Worm (Caenorhabditis elegans) whole organism, early embryonic: ENCODE results near the gene sdz-37.
A peak's percentile ranks its signal among the peaks of the same experiment; 100 is the strongest.
"Not testable (repeated sequence)": the region's sequence is repeated elsewhere in the genome, so short reads cannot be mapped to it uniquely, and the experiment has no call there.

ENCODE experiments used
- B0310.2 ChIP-seq: sonication (generic microtip); optimal IDR thresholded peaks from 2 replicates; lab custom pipeline; 2016; ENCODE audit warnings: mild to moderate bottlenecking, missing genetic modification characterization, missing compliant biosample characterization
- F13C5.2 ChIP-seq: sonication (generic microtip); optimal IDR thresholded peaks from 2 replicates; lab custom pipeline; 2017; ENCODE audit warnings: mild to moderate bottlenecking, missing genetic modification characterization, inconsistent platforms, missing compliant biosample characterization
- aly-1 ChIP-seq: sonication (generic microtip); optimal IDR thresholded peaks from 2 replicates; lab custom pipeline; 2016; ENCODE audit warnings: missing genetic modification characterization, missing compliant biosample characterization
- ama-1 ChIP-seq: fragments of 150-350 bp; optimal IDR thresholded peaks from 2 replicates; lab custom pipeline; 2014
- ceh-13 ChIP-seq: fragments of 200-800 bp; sonication (Bioruptor generic); optimal IDR thresholded peaks from 2 replicates; lab custom pipeline; 2018; ENCODE audit warnings: mild to moderate bottlenecking, missing genetic modification characterization, missing compliant biosample characterization
- ceh-36 ChIP-seq: sonication (generic microtip); optimal IDR thresholded peaks from 2 replicates; lab custom pipeline; 2016; ENCODE audit warnings: missing genetic modification characterization, inconsistent platforms, missing compliant biosample characterization
- ets-7 ChIP-seq: sonication (generic microtip); optimal IDR thresholded peaks from 2 replicates; lab custom pipeline; 2016; ENCODE audit warnings: missing genotype, missing genetic modification characterization, missing compliant biosample characterization
- flt-1 ChIP-seq: fragments of 200-800 bp; sonication (Bioruptor generic); IDR thresholded peaks from 2 replicates; pipeline ENCODE4 v1.3.6; 2022; ENCODE audit warnings: missing genetic modification characterization, missing compliant biosample characterization
- hmbx-1 ChIP-seq: sonication (generic microtip); optimal IDR thresholded peaks from 2 replicates; lab custom pipeline; 2016; ENCODE audit warnings: mild to moderate bottlenecking, missing genetic modification characterization, missing compliant biosample characterization
- hmg-4 ChIP-seq: fragments of 200-800 bp; sonication (Bioruptor generic); optimal IDR thresholded peaks from 2 replicates; lab custom pipeline; 2018; ENCODE audit warnings: mild to moderate bottlenecking, missing genetic modification characterization, missing compliant biosample characterization
- hnd-1 ChIP-seq: sonication (generic microtip); optimal IDR thresholded peaks from 2 replicates; lab custom pipeline; 2016; ENCODE audit warnings: missing genetic modification characterization, missing compliant biosample characterization
- pes-1 ChIP-seq: fragments of 200-800 bp; sonication (Bioruptor generic); IDR thresholded peaks from 2 replicates; pipeline ENCODE4 v1.3.6; 2022; ENCODE audit warnings: missing genetic modification reagents, missing genetic modification characterization, missing compliant biosample characterization
- scrt-1 ChIP-seq: fragments of 200-800 bp; sonication (Bioruptor generic); IDR thresholded peaks from 2 replicates; pipeline ENCODE4 v1.3.6; 2022; ENCODE audit warnings: missing genetic modification characterization, missing compliant biosample characterization
- sea-1 ChIP-seq: fragments of 200-800 bp; sonication (Bioruptor generic); conservative IDR thresholded peaks from 2 replicates; pipeline ENCODE4 v1.3.6; 2022; ENCODE audit warnings: missing genetic modification characterization, missing compliant biosample characterization
- tbx-11 ChIP-seq: fragments of 200-800 bp; sonication (Bioruptor generic); IDR thresholded peaks from 2 replicates; pipeline ENCODE4 v1.3.6; 2022; ENCODE audit warnings: missing genetic modification characterization, missing compliant biosample characterization
- tbx-37 ChIP-seq: fragments of 200-800 bp; sonication (Bioruptor generic); conservative IDR thresholded peaks from 2 replicates; pipeline ENCODE4 v1.3.6; 2022; ENCODE audit warnings: missing genetic modification reagents, missing genetic modification characterization, missing compliant biosample characterization
- tra-4 ChIP-seq: sonication (generic microtip); optimal IDR thresholded peaks from 2 replicates; lab custom pipeline; 2017; ENCODE audit warnings: missing genetic modification characterization, missing compliant biosample characterization

The sdz-37 gene

DNA sequence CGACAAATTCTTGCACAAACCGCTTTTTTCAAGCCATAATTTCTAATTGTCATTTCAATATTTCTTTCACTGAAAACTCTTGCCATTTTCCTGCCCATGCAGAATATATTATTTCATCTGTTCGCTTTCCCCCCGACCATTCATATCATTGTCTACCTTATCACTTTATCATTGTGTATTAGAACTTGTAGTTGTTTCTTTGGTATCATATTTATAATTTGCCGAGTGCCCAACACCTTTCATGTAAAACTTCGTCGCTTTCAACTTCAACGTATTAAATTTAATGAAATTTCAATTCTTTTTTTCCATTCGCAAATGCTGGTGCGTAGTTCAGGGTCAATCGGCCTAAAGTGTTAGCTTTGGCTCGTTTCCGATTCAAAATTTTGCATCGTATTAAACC is 21.8 kb upstream of the sdz-37 start, which contains the start of gene ZK673.1:
Gene ZK673.1, plus strand, starts transcription at position 301 of the 400 bp plus-strand sequence.
- not testable (repeated sequence) for TF ChIP-seq tra-4; aly-1 (tag; lab: Kevin White, UChicago); hmg-4 (GFP tag; lab: Kevin White, UChicago)

DNA sequence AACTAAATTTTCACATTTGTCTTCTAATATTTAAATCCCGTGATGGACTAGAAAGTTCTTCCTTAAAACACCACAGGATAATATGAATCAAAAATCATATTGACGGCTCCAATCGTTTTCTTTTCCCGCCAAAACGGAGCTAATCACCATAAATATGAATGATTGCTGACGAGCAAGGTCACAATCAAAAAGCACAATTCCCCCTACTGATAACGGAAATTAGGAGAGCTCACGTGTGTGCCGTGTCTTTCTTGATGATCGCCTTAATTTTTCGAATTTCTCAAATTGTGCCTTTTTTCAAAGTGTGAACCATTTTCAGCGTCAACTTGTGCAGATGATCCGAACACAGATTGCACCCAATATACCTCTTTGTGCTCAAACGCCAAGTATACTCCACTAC is 20.8 kb upstream of the sdz-37 start:
- no peak for TF ChIP-seq ama-1 (lab: Kevin White, UChicago)
- TF ChIP-seq sea-1: no peak
- no peak for TF ChIP-seq ceh-13 (GFP tag; lab: Kevin White, UChicago)
- no peak for TF ChIP-seq B0310.2 (tag; lab: Kevin White, UChicago)
- TF ChIP-seq hnd-1 (tag; lab: Kevin White, UChicago): no peak
- no peak for TF ChIP-seq tra-4
- TF ChIP-seq scrt-1 (GFP tag; lab: Robert Waterston, UW): no peak

DNA sequence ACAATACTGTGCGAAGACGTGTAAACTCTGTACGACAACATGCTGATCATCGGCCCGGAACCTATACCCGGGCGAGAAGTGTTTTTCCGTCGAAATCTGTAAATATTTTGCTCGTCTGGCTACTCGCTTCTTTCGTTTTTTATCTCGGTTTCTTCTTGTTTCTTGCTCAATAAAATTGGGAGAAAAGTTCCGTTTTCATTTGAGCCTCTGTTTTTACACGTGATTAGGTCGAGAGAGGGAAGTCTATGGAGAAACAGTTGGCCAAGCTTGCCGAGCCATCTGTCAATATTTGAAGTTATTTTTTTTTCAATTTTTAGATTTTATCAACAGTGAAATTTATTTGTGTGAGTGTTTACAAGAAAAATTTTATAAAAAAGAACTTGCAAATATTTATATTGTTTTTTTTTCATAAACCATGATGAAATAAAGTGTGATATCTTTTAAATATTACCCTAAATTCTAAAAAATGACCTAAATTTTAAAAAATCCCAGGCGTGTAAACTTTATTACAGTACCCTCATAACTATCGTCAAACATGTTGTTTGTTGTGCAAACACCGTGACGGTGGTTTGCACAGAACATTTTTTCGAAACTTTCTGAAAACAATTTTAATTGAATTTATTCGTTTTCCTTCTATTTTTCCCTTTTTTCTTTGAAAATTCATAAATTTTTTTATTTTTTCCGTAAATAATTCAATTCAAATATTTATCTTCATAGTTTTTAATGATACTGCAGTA is 19.5 kb upstream of the sdz-37 start:
- TF ChIP-seq tra-4: no peak
- TF ChIP-seq flt-1: no peak
- no peak for TF ChIP-seq pes-1 (GFP tag; lab: Robert Waterston, UW)
- TF ChIP-seq hnd-1 (tag; lab: Kevin White, UChicago): no peak
- TF ChIP-seq B0310.2 (tag; lab: Kevin White, UChicago): no peak
- no peak for TF ChIP-seq aly-1 (tag; lab: Kevin White, UChicago)
- no peak for TF ChIP-seq scrt-1 (GFP tag; lab: Robert Waterston, UW)
- no peak for TF ChIP-seq ceh-13 (GFP tag; lab: Kevin White, UChicago)
- TF ChIP-seq hmg-4 (GFP tag; lab: Kevin White, UChicago): no peak
- TF ChIP-seq ama-1 (lab: Kevin White, UChicago): no peak
- no peak for TF ChIP-seq ets-7 (tag; lab: Kevin White, UChicago)
- TF ChIP-seq tbx-11 (GFP tag; lab: Robert Waterston, UW): no peak
- no peak for TF ChIP-seq sea-1
- TF ChIP-seq tbx-37: no peak
- no peak for TF ChIP-seq hmbx-1 (tag; lab: Kevin White, UChicago)

DNA sequence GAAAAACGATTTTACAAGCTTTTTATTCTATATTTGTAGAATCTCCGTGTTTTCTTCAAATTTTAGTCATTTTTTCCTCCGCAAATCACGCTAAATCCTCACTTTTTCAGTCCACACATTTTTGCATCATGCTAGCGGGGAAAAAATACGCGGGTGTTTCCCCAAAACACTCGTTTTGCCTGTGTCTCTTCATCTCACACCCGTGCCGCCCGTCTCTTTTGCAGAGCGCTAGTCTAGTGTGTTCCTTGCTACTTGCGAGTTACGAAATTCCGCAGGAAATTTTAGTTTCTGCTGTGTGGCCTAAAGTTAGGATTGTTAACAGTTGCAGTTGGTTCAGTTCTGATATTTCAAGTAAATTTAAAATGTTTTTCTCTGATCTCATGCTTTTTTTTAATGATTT is 18.9 kb upstream of the sdz-37 start:
- TF ChIP-seq tbx-11 (GFP tag; lab: Robert Waterston, UW) (0 out of 2 replicates have a peak, but pooled peaks have one; percentile 27), aly-1 (tag; lab: Kevin White, UChicago) (no peak), hmg-4 (GFP tag; lab: Kevin White, UChicago) (peak; percentile 11)

DNA sequence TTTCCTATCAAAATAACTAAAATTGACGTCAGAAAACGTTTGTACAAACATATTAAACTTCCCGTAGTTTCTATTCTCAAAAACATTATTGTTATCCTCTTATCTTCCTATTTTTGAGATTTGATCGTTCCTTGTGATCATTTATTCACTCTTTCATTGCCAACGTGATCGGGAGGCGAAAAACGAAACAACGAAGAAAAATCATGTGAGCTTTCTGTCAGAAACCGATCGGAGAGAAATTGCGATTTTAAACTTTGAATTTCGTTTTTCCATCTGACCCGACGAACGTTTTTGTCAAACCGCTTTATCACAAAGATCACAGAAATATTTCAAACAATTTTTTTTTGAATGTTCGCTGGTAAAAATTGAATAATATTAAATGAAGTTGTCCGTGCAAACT is 18.4 kb upstream of the sdz-37 start:
- TF ChIP-seq ceh-36 (no peak), tbx-11 (GFP tag; lab: Robert Waterston, UW) (no peak), ets-7 (tag; lab: Kevin White, UChicago) (no peak), F13C5.2 (tag; lab: Kevin White, UChicago) (no peak), ama-1 (lab: Kevin White, UChicago) (no peak), hmg-4 (GFP tag; lab: Kevin White, UChicago) (no peak), flt-1 (no peak), tra-4 (no peak), tbx-37 (no peak), hmbx-1 (tag; lab: Kevin White, UChicago) (no peak), sea-1 (no peak), B0310.2 (tag; lab: Kevin White, UChicago) (no peak), scrt-1 (GFP tag; lab: Robert Waterston, UW) (no peak), aly-1 (tag; lab: Kevin White, UChicago) (no peak), pes-1 (GFP tag; lab: Robert Waterston, UW) (no peak), ceh-13 (GFP tag; lab: Kevin White, UChicago) (no peak), hnd-1 (tag; lab: Kevin White, UChicago) (no peak)

DNA sequence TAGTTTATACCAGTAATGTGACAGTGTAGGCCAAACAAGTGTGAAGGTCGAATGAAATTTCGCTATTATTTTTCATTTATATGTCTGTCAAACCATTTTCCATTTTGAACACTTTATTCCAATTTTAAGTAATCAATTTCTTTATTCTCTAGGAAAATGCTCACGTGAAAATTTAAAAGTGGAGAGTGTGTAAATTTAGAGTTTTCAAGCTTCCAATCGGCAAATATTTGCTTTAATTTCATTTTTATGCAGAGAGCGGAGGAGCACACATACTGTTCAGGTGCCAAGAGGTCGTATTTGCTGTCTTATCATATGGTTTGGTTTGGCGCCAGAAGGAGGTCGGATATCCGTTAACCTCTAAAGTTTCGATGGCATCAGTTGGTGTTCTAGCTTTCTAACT is 17.9 kb upstream of the sdz-37 start:
- TF ChIP-seq scrt-1 (GFP tag; lab: Robert Waterston, UW) (no peak), flt-1 (no peak), F13C5.2 (tag; lab: Kevin White, UChicago) (no peak), ceh-13 (GFP tag; lab: Kevin White, UChicago) (no peak), ets-7 (tag; lab: Kevin White, UChicago) (no peak), hmg-4 (GFP tag; lab: Kevin White, UChicago) (no peak), ceh-36 (no peak), sea-1 (no peak), tbx-37 (no peak), tbx-11 (GFP tag; lab: Robert Waterston, UW) (no peak), B0310.2 (tag; lab: Kevin White, UChicago) (no peak), tra-4 (no peak), ama-1 (lab: Kevin White, UChicago) (no peak), hnd-1 (tag; lab: Kevin White, UChicago) (no peak), hmbx-1 (tag; lab: Kevin White, UChicago) (no peak), aly-1 (tag; lab: Kevin White, UChicago) (no peak), pes-1 (GFP tag; lab: Robert Waterston, UW) (no peak)

DNA sequence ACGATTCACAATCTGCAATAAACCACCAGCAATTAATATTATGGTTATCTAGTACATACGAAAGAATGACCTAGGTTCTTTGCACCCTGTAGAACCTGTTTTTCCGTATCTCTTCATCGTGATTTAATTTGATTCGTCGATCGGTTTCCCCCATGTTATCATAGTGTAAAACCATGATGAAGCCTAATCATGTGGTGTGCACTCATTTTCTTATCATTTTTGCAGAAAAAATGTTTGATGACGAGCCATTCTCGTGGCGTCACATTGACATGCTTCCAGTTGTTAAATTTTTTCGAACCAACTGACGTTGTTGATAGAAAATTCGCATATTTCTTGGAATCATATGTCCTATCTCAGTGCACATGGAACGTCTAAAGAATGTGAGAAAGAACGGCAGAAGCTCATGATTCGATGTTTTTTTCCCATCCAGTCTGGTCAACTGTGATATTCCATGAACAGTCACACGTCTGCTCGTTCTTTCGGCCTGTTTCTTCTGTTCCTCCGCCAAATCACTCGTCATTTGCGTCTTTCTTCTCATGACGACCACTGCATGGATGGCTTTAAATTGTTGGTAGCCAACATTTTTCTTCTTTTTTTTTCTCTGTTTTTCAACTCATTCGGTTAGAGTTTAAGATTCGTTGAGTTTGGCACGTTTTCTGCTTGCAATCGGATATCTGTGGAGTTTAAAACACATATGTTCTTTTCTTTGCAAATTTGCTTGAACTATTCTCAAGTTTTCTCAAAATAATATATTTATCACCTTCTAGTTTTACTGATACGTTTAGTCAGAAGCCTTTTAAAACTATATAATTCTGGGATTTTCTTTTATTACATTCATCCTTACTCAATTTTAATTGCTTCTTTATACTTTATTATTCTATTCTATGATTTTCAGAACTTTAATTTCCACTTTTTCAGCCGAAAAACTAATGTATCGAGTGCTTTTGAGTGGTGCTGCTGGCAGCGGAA is 17.0 kb upstream of the sdz-37 start, which contains the start of gene ZK673.2:
Gene ZK673.2, plus strand, starts transcription at position 919 of the 969 bp plus-strand sequence.
- no peak for TF ChIP-seq tbx-37
- no peak for TF ChIP-seq ets-7 (tag; lab: Kevin White, UChicago)
- TF ChIP-seq B0310.2 (tag; lab: Kevin White, UChicago): no peak
- no peak for TF ChIP-seq hnd-1 (tag; lab: Kevin White, UChicago)
- no peak for TF ChIP-seq scrt-1 (GFP tag; lab: Robert Waterston, UW)
- TF ChIP-seq tbx-11 (GFP tag; lab: Robert Waterston, UW): no peak
- TF ChIP-seq ceh-13 (GFP tag; lab: Kevin White, UChicago): no peak
- TF ChIP-seq flt-1: no peak
